Worm (Caenorhabditis elegans): ENCODE data around the gene str-171.

- TF ChIP-seq hsf-1 (GFP tag; IDR thresholded peaks at IDR 0.05) (no peak), atf-7 (tag; optimal IDR thresholded peaks at IDR 0.05) (no peak), hlh-26 (GFP tag; conservative IDR thresholded peaks at IDR 0.05) (no peak), somi-1 (GFP tag; optimal IDR thresholded peaks at IDR 0.05) (no peak), pbrm-1 (GFP tag; IDR thresholded peaks at IDR 0.05) (no peak), hlh-12 (tag; optimal IDR thresholded peaks at IDR 0.05) (no peak), aptf-3 (GFP tag; IDR thresholded peaks at IDR 0.05) (no peak)
Measured at ce11 chrV:15089438-15089837, 42.9 kb downstream of the str-171 start, which contains the start of the genes C01G10.5 and C01G10.4.

All from whole organism, young adult.